Fruit fly (Drosophila melanogaster): ENCODE measurements around the gene jet.

Gene jet

DNA sequence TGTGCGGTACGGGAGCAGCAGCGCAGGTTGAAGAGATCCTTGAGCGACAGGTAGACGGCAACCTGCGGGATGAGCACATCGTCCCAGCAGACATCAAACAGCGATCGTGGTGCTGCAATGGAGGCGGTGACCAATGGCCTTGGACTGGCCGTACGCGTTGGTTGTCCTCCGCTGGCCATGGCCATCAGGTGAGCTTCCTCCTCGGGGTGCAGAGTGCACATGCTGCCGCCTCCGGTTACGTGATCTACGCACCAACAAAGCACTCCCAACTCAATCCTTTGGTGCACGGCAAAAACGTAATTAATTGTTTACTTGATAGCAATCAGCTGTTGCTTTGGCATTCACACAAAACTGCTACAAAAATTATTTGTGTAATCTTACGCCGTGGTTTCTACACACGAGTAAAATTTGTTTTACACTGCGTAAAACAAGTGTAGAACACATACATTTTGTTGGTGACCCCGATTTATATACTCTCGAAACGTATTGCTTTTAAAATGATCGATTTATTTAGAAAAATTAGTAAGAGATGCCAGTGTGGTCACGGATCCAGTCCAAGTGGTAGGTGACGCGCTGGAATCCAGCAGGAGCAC, at the start of gene jet:
Gene jet (minus strand): TSS at position 332 of the 593 bp plus-strand sequence.
- TF ChIP-seq usp (GFP tag; optimal IDR thresholded peaks at IDR 0.05) (no peak), Dll (optimal IDR thresholded peaks at IDR 0.05) (no peak), pan (optimal IDR thresholded peaks at IDR 0.05) (no peak), psq (optimal IDR thresholded peaks at IDR 0.05) (no peak), CG8478 (optimal IDR thresholded peaks at IDR 0.05) (no peak), EcR (GFP tag; optimal IDR thresholded peaks at IDR 0.05) (no peak)

DNA sequence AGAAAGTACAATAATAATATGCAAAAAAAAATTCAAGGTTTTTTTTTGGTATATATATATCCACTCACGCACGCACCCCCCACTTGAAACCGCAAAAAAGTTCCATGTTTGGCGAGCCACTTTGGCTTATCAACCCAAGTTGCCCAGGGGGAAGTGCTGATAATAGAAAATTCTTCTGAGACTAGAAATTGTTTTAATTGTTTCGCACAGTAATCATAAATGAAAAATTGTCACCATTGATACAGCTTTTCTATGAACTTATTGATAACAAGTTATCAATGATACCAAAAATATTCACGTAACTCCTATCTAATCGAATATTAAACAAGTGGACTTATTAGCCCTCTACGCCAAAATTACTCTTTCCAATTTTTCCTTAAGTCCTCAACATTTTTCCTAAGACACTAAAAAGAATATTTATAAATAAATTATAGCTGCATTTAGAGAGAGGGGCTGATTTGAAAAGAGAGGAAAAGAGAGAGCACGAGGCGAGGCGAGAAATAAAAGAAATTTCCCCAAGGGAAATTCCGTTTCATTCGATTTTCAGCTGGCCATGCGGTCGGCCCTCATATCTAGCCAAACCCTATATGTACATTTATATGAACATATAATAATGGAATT, 49.1 kb upstream of the jet start:
- TF ChIP-seq CG8478 (optimal IDR thresholded peaks at IDR 0.05) (no peak), usp (GFP tag; optimal IDR thresholded peaks at IDR 0.05) (no peak), psq (optimal IDR thresholded peaks at IDR 0.05) (no peak), pan (optimal IDR thresholded peaks at IDR 0.05) (no peak)

DNA sequence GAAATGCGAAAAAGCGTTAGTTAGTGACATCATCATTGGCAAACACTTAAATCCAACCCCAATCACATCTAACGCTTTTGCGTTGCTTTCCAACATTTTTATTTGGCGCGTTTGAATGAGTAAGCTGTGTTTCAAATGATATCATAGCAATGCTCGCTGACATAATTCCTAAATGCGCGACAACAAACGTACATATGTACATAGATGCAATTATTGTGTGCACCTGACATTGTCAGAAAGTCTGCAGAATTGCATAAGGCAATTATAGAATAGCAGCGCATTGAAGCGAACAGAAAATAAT, 48.6 kb upstream of the jet start:
- no peak for TF ChIP-seq usp (GFP tag; optimal IDR thresholded peaks at IDR 0.05)

DNA sequence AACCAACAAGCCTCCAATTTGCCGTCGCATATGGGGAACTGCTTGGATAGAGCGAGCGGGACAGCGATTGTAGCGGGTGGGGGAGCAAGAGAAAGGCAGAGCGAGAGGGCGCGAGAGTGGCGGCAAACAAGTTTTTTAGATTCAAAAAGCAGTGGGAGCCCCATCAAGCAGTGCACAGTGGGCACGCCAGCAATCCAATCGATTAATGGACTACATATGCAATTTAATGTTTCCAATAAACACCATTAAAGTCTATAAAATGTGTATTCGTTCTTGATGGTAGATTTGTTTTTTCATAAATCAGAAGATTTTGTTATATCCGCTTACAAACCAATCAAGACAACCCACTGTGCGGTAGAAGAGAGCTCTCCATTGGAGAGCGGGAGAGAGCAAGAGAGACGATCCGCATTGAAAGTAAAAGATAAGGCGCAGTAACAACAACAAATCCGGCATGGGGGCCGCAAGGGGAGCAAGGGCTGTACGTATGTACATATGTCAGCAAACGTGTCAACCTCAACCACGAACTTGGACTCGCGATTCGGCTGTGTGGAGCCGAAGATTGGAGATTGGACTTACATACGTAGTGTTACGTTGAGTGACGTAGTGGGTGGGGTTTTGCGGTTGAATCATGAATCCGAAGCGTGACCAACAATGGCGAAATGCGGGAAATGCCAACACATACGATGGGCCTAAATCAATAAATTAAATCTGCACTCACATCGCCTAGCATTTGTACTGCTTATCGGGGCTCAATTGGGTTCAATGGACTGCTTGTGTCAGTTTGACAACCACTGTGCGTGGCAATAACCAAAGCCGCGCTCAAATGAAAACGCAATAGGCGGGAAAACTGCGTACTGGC, 48.0 kb upstream of the jet start:
- peak in 1 of 2 experiments; percentile 67 for TF ChIP-seq EcR (GFP tag; optimal IDR thresholded peaks at IDR 0.05)
- no peak for TF ChIP-seq psq (optimal IDR thresholded peaks at IDR 0.05)
- TF ChIP-seq CG8478 (optimal IDR thresholded peaks at IDR 0.05): peak; percentile 64

DNA sequence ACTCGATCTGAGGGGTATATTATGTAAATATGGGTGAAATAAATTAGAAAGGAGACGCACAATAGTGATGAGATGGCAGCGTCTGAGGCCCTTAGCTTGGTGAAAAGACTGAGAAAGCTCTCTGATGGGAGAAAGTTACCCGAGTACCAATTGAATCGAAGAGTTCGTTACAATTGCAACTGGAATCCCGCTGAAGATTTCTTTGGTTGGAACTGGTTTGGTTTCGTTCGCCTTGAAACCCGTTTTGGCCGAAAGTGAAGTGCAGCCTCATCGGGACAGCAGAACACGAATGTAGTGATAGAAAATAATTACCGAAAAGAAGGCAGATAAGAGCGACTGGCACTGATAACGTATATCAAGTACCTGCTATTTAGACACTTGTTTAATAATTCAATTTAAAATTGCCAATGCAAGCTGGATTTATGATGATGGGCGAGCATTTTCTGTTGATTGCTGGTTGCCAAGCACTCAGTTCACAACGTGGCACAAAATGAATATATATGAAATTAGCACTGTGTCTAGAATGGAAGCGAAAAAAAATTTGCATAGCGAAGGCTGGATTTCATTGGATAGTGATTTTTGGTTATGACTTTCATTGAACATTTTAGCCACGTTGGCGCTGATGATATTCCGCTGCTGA, 46.8 kb upstream of the jet start:
- TF ChIP-seq EcR (GFP tag; optimal IDR thresholded peaks at IDR 0.05) (no peak), pan (optimal IDR thresholded peaks at IDR 0.05) (no peak), CG8478 (optimal IDR thresholded peaks at IDR 0.05) (no peak), usp (GFP tag; optimal IDR thresholded peaks at IDR 0.05) (no peak), psq (optimal IDR thresholded peaks at IDR 0.05) (no peak), Dll (optimal IDR thresholded peaks at IDR 0.05) (no peak)

DNA sequence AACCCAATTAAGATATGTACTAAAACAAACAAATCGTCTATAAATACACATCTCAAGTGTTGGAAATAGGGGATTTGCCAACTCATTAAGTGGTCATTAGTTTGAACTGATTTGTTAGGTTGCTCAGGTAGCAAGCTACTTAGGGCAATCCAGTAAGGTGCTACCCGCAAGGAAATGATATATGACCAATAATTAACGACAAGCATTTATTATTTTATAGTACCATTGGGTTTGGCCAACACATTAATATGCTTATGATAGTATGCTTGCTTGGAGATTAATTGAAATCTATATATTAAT, 46.2 kb upstream of the jet start:
- TF ChIP-seq CG8478 (optimal IDR thresholded peaks at IDR 0.05) (no peak), EcR (GFP tag; optimal IDR thresholded peaks at IDR 0.05) (no peak), Dll (optimal IDR thresholded peaks at IDR 0.05) (no peak), usp (GFP tag; optimal IDR thresholded peaks at IDR 0.05) (no peak), pan (optimal IDR thresholded peaks at IDR 0.05) (no peak), psq (optimal IDR thresholded peaks at IDR 0.05) (no peak)

DNA sequence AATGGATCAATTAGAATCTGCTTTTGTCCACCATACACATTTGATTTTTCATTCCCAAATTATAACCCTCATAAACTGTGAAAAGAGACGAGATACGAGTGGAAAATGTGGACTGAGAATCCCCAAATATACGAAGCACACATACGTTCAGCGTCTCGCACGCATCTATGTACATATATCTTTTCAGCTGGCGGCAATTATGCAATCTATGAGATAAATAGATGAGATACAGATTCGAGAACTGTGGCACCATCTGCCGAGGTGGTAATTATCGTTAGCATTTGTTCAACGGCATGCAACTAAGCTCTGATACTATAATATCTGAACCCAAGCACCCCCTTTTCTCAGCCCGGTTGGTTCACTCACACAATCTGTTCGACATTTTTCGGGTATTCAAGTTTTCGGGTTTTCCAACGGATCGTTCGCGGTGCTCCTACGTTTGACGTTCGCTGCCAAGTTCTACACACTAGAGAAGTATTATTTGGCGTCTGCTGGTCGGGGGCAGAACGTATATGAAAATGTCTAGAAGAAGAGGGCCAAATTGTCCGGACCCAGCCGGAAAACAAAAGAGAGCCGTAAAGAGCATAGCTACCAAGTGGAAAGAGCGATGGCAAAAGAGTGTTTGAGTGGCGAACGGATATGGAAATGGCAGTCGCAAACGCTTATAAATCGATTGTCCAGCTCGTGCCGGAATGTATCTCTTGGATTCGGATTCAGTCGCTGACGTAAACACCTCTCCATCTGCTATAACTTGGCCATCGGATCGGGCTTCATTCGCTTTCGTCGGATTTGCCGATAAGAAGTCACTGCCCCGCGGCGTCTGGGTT, 45.6 kb upstream of the jet start:
- no peak for TF ChIP-seq Dll (optimal IDR thresholded peaks at IDR 0.05)
- no peak for TF ChIP-seq pan (optimal IDR thresholded peaks at IDR 0.05)
- no peak for TF ChIP-seq usp (GFP tag; optimal IDR thresholded peaks at IDR 0.05)
- TF ChIP-seq CG8478 (optimal IDR thresholded peaks at IDR 0.05): no peak
- TF ChIP-seq psq (optimal IDR thresholded peaks at IDR 0.05): no peak
- TF ChIP-seq EcR (GFP tag; optimal IDR thresholded peaks at IDR 0.05): no peak

DNA sequence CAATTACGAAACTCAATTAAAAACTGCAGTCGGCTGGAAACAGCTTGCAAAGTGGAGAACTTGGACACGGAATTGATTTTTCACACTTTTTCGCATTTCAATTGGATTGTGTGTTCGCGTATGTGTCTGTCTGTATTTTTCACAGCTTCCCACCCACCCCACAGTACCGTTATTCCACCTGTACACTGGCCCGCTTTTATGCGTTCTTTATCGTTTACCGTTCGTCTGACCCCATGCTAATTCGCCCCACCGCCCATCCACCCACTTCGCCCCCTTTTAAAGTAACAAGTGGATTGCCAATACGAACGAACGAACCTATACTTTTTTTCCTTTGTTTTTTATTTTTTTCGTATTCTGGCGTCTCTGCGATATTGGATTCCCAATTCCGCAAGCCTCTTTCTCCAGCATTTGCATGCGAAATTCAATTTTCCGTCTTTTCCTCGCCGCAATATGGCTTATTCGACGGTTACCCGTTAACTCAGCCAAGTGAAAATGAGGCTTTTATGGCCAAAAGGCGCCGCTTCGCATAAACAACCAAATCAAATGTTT, 32.6 kb upstream of the jet start:
- TF ChIP-seq pan (optimal IDR thresholded peaks at IDR 0.05): no peak
- TF ChIP-seq CG8478 (optimal IDR thresholded peaks at IDR 0.05): no peak
- no peak for TF ChIP-seq usp (GFP tag; optimal IDR thresholded peaks at IDR 0.05)
- TF ChIP-seq EcR (GFP tag; optimal IDR thresholded peaks at IDR 0.05): no peak
- no peak for TF ChIP-seq Dll (optimal IDR thresholded peaks at IDR 0.05)
- no peak for TF ChIP-seq psq (optimal IDR thresholded peaks at IDR 0.05)

DNA sequence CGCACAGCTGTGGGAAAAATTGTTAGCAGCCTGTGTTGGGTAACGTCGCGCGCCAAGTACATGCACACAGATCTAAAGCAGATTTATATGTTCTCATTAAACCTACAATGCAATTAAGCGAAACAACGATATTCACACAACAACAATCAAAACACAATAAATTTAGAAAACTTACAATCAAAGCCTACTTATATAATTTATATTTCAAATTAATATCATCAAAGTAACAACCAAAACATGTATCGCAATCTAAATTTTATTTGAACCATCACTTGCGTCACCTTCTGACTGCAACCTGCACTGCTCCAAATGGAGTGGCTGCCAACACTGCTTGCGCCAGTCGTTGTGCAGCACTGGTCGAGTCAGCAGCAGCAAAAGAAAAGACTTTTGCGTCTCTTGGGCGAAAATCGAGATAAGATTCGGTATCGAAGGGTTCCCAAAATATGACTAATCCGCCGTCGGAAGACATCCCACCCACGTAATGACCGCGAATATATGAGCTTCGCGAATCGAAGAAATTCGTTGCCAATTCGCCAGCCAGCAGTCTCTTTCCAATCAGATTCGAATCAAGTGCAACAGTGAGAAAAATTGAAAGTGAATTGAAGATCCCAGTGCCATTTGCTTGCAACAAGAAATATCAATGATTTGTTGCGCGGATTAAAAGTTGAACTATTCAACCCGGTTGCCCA, 31.8 kb upstream of the jet start, which contains the start of the genes CG8892 and CG34126:
Gene CG8892 (minus strand): TSS at position 315 of the 689 bp plus-strand sequence.
Gene CG34126 (plus strand): TSS at position 337 of the 689 bp plus-strand sequence.
- no peak for TF ChIP-seq CG8478 (optimal IDR thresholded peaks at IDR 0.05)
- no peak for TF ChIP-seq psq (optimal IDR thresholded peaks at IDR 0.05)
- TF ChIP-seq Dll (optimal IDR thresholded peaks at IDR 0.05): no peak
- no peak for TF ChIP-seq EcR (GFP tag; optimal IDR thresholded peaks at IDR 0.05)
- TF ChIP-seq pan (optimal IDR thresholded peaks at IDR 0.05): no peak
- TF ChIP-seq usp (GFP tag; optimal IDR thresholded peaks at IDR 0.05): no peak

DNA sequence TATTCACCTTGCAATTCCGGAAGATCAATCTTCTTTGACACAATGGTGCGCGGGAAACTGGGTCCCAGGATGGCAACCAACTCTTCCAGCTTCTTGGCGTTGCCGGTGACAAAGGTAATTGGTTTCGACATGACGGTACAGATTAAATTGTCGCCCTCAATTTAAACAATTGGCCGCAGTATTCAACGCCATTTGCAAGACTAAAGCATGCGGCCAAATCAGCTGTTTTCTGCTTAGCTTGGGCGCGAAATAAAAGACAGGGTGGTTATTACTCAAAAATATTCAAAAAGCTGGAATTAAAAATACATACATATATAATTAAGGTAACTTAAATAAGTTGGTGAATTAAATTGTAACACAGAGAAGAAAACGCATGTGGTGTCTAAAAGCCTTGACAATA, 29.6 kb upstream of the jet start, which contains the start of gene CG8891:
Gene CG8891 (minus strand): TSS at position 242 of the 400 bp plus-strand sequence.
- TF ChIP-seq psq (optimal IDR thresholded peaks at IDR 0.05) (no peak), CG8478 (optimal IDR thresholded peaks at IDR 0.05) (no peak), usp (GFP tag; optimal IDR thresholded peaks at IDR 0.05) (no peak)

DNA sequence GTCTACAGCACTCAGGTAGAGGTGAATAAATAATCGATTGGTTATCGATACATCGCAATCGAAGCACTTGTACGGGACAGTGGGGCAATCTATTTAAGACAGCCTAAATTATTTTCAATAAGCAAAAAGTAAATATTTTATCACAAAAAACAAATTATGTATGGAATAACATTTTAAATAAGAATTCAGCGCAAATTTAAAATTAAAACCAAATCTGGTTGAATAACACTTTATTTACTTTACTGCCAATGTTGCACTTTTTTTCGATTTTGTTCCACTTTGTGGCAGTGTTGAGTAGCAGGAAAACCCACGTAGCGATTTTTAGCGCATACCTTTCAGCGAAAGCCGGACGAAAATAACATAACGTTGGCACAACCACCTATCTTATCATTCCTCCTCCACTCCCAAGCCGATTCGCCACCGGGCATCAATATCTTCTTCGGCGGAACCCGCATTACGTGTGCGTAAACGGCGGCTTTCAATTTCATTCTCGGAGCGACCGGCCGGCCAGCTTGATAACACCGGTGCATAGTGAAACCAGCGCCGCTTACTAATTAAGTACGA, 27.5 kb upstream of the jet start, which contains the start of the genes Gmd and CG3792:
Gene Gmd (minus strand): TSS at position 36 of the 564 bp plus-strand sequence.
Gene CG3792 (plus strand): TSS at position 325 of the 564 bp plus-strand sequence.
- no peak for TF ChIP-seq pan (optimal IDR thresholded peaks at IDR 0.05)
- no peak for TF ChIP-seq CG8478 (optimal IDR thresholded peaks at IDR 0.05)
- no peak for TF ChIP-seq psq (optimal IDR thresholded peaks at IDR 0.05)
- TF ChIP-seq EcR (GFP tag; optimal IDR thresholded peaks at IDR 0.05): no peak
- TF ChIP-seq usp (GFP tag; optimal IDR thresholded peaks at IDR 0.05): no peak
- TF ChIP-seq Dll (optimal IDR thresholded peaks at IDR 0.05): no peak

Data from whole organism.